Worm (Caenorhabditis elegans): ENCODE measurements around the gene vha-8.
A peak's percentile ranks its signal among the peaks of the same experiment; 100 is the strongest.

Gene vha-8

ce11 chrIV:6806475-6807063 lies 15.7 kb downstream of the vha-8 start, which contains the start of gene C17H12.10 (continued):
- no peak for TF ChIP-seq lin-11 (tag; optimal IDR thresholded peaks at IDR 0.05)
- peak; percentile 77 for TF ChIP-seq unc-55 (GFP tag; optimal IDR thresholded peaks at IDR 0.05)
- TF ChIP-seq nhr-129 (tag; optimal IDR thresholded peaks at IDR 0.05): peak; percentile 17
- peak in 1 of 2 experiments; percentile 49 for TF ChIP-seq lsy-2 (tag; optimal IDR thresholded peaks at IDR 0.05)
- no peak for TF ChIP-seq nhr-11 (tag; optimal IDR thresholded peaks at IDR 0.05)
- no peak for TF ChIP-seq F13H6.1 (tag; optimal IDR thresholded peaks at IDR 0.05)
- TF ChIP-seq nhr-21 (tag; optimal IDR thresholded peaks at IDR 0.05): no peak
- no peak for TF ChIP-seq sma-3 (GFP tag; optimal IDR thresholded peaks at IDR 0.05)
- TF ChIP-seq nhr-23 (tag; optimal IDR thresholded peaks at IDR 0.05): no peak

- no peak for TF ChIP-seq ztf-4 (tag; optimal IDR thresholded peaks at IDR 0.05)
- peak; percentile 19 for TF ChIP-seq sem-4 (tag; optimal IDR thresholded peaks at IDR 0.05)
- TF ChIP-seq alr-1 (tag; optimal IDR thresholded peaks at IDR 0.05): no peak
- TF ChIP-seq lin-13 (GFP tag; optimal IDR thresholded peaks at IDR 0.05): peak; percentile 53
- TF ChIP-seq nhr-237 (tag; optimal IDR thresholded peaks at IDR 0.05): no peak
- TF ChIP-seq egl-27 (tag; optimal IDR thresholded peaks at IDR 0.05): no peak
- TF ChIP-seq aly-2 (tag; optimal IDR thresholded peaks at IDR 0.05): no peak
- no peak for TF ChIP-seq R02D3.7 (tag; optimal IDR thresholded peaks at IDR 0.05)
- TF ChIP-seq nhr-6 (tag; optimal IDR thresholded peaks at IDR 0.05): peak; percentile 35
- peak; percentile 14 for TF ChIP-seq mab-5 (tag; optimal IDR thresholded peaks at IDR 0.05)
- peak; percentile 62 for TF ChIP-seq nhr-129 (tag; optimal IDR thresholded peaks at IDR 0.05)
- no peak for TF ChIP-seq ZK546.5 (tag; optimal IDR thresholded peaks at IDR 0.05)
- TF ChIP-seq lin-11 (tag; optimal IDR thresholded peaks at IDR 0.05): peak; percentile 27
- TF ChIP-seq zag-1 (tag; optimal IDR thresholded peaks at IDR 0.05): peak; percentile 78
- TF ChIP-seq sma-9 (GFP tag; optimal IDR thresholded peaks at IDR 0.05): peak; percentile 42
- no peak for TF ChIP-seq sma-9 (tag; optimal IDR thresholded peaks at IDR 0.05)
- TF ChIP-seq mbf-1 (tag; optimal IDR thresholded peaks at IDR 0.05): no peak
- TF ChIP-seq F13H6.1 (tag; optimal IDR thresholded peaks at IDR 0.05): peak; percentile 74
- no peak for TF ChIP-seq nhr-10 (tag; optimal IDR thresholded peaks at IDR 0.05)
- peak; percentile 54 for TF ChIP-seq ceh-82 (tag; optimal IDR thresholded peaks at IDR 0.05)
- TF ChIP-seq lin-39 (tag; optimal IDR thresholded peaks at IDR 0.05): no peak
- TF ChIP-seq nhr-11 (tag; optimal IDR thresholded peaks at IDR 0.05): no peak
- no peak for TF ChIP-seq unc-39 (tag; optimal IDR thresholded peaks at IDR 0.05)
- no peak for TF ChIP-seq peb-1 (tag; optimal IDR thresholded peaks at IDR 0.05)
- TF ChIP-seq skn-1 (tag; optimal IDR thresholded peaks at IDR 0.05): no peak
- no peak for TF ChIP-seq blmp-1 (tag; optimal IDR thresholded peaks at IDR 0.05; ENCODE audit: insufficient read depth)
- TF ChIP-seq dmd-4 (tag; optimal IDR thresholded peaks at IDR 0.05): no peak
- TF ChIP-seq crh-2 (tag; optimal IDR thresholded peaks at IDR 0.05): peak; percentile 68
- TF ChIP-seq snpc-4 (tag; optimal IDR thresholded peaks at IDR 0.05): peak; percentile 5
- TF ChIP-seq nhr-21 (tag; optimal IDR thresholded peaks at IDR 0.05): no peak
- no peak for TF ChIP-seq gmeb-1 (tag; optimal IDR thresholded peaks at IDR 0.05)
- peak; percentile 29 for TF ChIP-seq Y55F3AM.14 (GFP tag; optimal IDR thresholded peaks at IDR 0.05)
- TF ChIP-seq fos-1 (tag; optimal IDR thresholded peaks at IDR 0.05): no peak
- TF ChIP-seq ztf-11 (tag; optimal IDR thresholded peaks at IDR 0.05): no peak
- peak; percentile 74 for TF ChIP-seq C34F6.9 (tag; optimal IDR thresholded peaks at IDR 0.05)
- TF ChIP-seq ama-1 (optimal IDR thresholded peaks at IDR 0.05): no peak
- TF ChIP-seq nhr-23 (tag; optimal IDR thresholded peaks at IDR 0.05): no peak
- TF ChIP-seq elt-3 (tag; optimal IDR thresholded peaks at IDR 0.05): no peak
- TF ChIP-seq lsy-2 (tag; optimal IDR thresholded peaks at IDR 0.05): peak; percentile 53 to 66
- no peak for TF ChIP-seq nhr-25 (tag; optimal IDR thresholded peaks at IDR 0.05)
- TF ChIP-seq elt-1 (tag; optimal IDR thresholded peaks at IDR 0.05): no peak
- peak; percentile 91 for TF ChIP-seq unc-55 (GFP tag; optimal IDR thresholded peaks at IDR 0.05)
Measured at ce11 chrIV:6809756-6810155, 18.9 kb downstream of the vha-8 start.

DNA sequence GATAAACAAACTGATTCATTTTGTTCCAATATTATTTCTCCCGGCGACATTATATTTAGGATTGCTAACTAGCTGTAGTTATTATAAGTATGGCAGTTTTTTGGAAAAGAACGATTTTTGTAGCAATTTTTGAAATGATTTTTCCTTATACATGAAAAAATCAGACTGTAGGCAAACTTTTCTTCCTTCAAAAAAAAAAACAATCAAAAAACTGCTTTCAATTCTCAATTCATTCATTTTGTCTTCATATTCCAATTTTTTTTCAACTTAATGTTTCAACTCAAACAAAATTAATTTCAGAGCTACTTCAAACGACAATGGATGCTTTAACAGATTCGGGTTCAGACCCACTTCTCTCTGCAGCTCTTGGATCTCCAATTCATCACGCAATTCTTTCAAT lies 20.9 kb downstream of the vha-8 start, which contains the start of gene ceh-48:
ceh-48 (plus strand) TSS at position 301 of the 400 bp plus-strand sequence.
- TF ChIP-seq ztf-4 (tag; optimal IDR thresholded peaks at IDR 0.05): no peak
- TF ChIP-seq nhr-11 (tag; optimal IDR thresholded peaks at IDR 0.05): no peak
- no peak for TF ChIP-seq ztf-11 (tag; optimal IDR thresholded peaks at IDR 0.05)
- no peak for TF ChIP-seq elt-1 (tag; optimal IDR thresholded peaks at IDR 0.05)
- no peak for TF ChIP-seq elt-3 (tag; optimal IDR thresholded peaks at IDR 0.05)
- TF ChIP-seq skn-1 (tag; optimal IDR thresholded peaks at IDR 0.05): no peak
- no peak for TF ChIP-seq mab-5 (tag; optimal IDR thresholded peaks at IDR 0.05)
- no peak for TF ChIP-seq fos-1 (tag; optimal IDR thresholded peaks at IDR 0.05)
- no peak for TF ChIP-seq nhr-25 (tag; optimal IDR thresholded peaks at IDR 0.05)
- no peak for TF ChIP-seq lin-11 (tag; optimal IDR thresholded peaks at IDR 0.05)
- no peak for TF ChIP-seq egl-27 (tag; optimal IDR thresholded peaks at IDR 0.05)
- no peak for TF ChIP-seq gmeb-1 (tag; optimal IDR thresholded peaks at IDR 0.05)
- no peak for TF ChIP-seq snpc-4 (tag; optimal IDR thresholded peaks at IDR 0.05)
- TF ChIP-seq nhr-77 (tag; optimal IDR thresholded peaks at IDR 0.05): no peak

Measured in whole organism, L2 larva.